Worm (Caenorhabditis elegans) whole organism, L1 larva: ENCODE data around the gene F49F1.17.
"Not testable (repeated sequence)": the region's sequence is repeated elsewhere in the genome, so short reads cannot be mapped to it uniquely, and the experiment has no call there.

Experiments used
- blmp-1 ChIP-seq: fragments of 150-350 bp; optimal IDR thresholded peaks from 2 replicates; lab custom pipeline; 2014; ENCODE audit warnings: missing biosample characterization, missing genetic modification characterization
- elt-3 ChIP-seq, 6 experiments: fragments of 150-350 bp in 1 of 6; sonication (generic microtip); optimal IDR thresholded peaks; 2 replicates each; lab custom pipeline; 2017 to 2018; ENCODE audit warnings: missing biosample characterization in 6 of 6, missing genetic modification characterization in 6 of 6, inconsistent platforms in 1 of 6
- swsn-7 ChIP-seq: sonication (generic microtip); optimal IDR thresholded peaks from 2 replicates; lab custom pipeline; 2016; ENCODE audit warnings: missing genetic modification characterization, missing compliant biosample characterization
- ztf-11 ChIP-seq, 2 experiments: sonication (generic microtip); optimal IDR thresholded peaks; 2 replicates each; lab custom pipeline; 2016 to 2017; ENCODE audit warnings: missing genetic modification characterization in 2 of 2, missing biosample characterization in 1 of 2, missing compliant biosample characterization in 1 of 2

ce11 chrIV:4180032-4180431, 44.4 kb upstream of the F49F1.17 start:
- TF ChIP-seq swsn-7 (tag; lab: Kevin White, UChicago); ztf-11 (tag; optimal IDR thresholded peaks at IDR 0.05; lab: Kevin White, UChicago); blmp-1 (tag; lab: Kevin White, UChicago); elt-3 (tag; optimal IDR thresholded peaks at IDR 0.05; lab: Kevin White, UChicago): not testable (repeated sequence)
